Worm (Caenorhabditis elegans) whole organism, early embryonic: ENCODE results near the gene F53B1.9.

Experiments used
- B0310.2 ChIP-seq: sonication (generic microtip); optimal IDR thresholded peaks from 2 replicates; lab custom pipeline; 2016; ENCODE audit warnings: mild to moderate bottlenecking, missing genetic modification characterization, missing compliant biosample characterization
- F13C5.2 ChIP-seq: sonication (generic microtip); optimal IDR thresholded peaks from 2 replicates; lab custom pipeline; 2017; ENCODE audit warnings: mild to moderate bottlenecking, missing genetic modification characterization, inconsistent platforms, missing compliant biosample characterization
- aly-1 ChIP-seq: sonication (generic microtip); optimal IDR thresholded peaks from 2 replicates; lab custom pipeline; 2016; ENCODE audit warnings: missing genetic modification characterization, missing compliant biosample characterization
- ama-1 ChIP-seq: fragments of 150-350 bp; optimal IDR thresholded peaks from 2 replicates; lab custom pipeline; 2014
- ceh-13 ChIP-seq: fragments of 200-800 bp; sonication (Bioruptor generic); optimal IDR thresholded peaks from 2 replicates; lab custom pipeline; 2018; ENCODE audit warnings: mild to moderate bottlenecking, missing genetic modification characterization, missing compliant biosample characterization
- ceh-36 ChIP-seq: sonication (generic microtip); optimal IDR thresholded peaks from 2 replicates; lab custom pipeline; 2016; ENCODE audit warnings: missing genetic modification characterization, inconsistent platforms, missing compliant biosample characterization
- ets-7 ChIP-seq: sonication (generic microtip); optimal IDR thresholded peaks from 2 replicates; lab custom pipeline; 2016; ENCODE audit warnings: missing genotype, missing genetic modification characterization, missing compliant biosample characterization
- flt-1 ChIP-seq: fragments of 200-800 bp; sonication (Bioruptor generic); IDR thresholded peaks from 2 replicates; pipeline ENCODE4 v1.3.6; 2022; ENCODE audit warnings: missing genetic modification characterization, missing compliant biosample characterization
- hmbx-1 ChIP-seq: sonication (generic microtip); optimal IDR thresholded peaks from 2 replicates; lab custom pipeline; 2016; ENCODE audit warnings: mild to moderate bottlenecking, missing genetic modification characterization, missing compliant biosample characterization
- hmg-4 ChIP-seq: fragments of 200-800 bp; sonication (Bioruptor generic); optimal IDR thresholded peaks from 2 replicates; lab custom pipeline; 2018; ENCODE audit warnings: mild to moderate bottlenecking, missing genetic modification characterization, missing compliant biosample characterization
- hnd-1 ChIP-seq: sonication (generic microtip); optimal IDR thresholded peaks from 2 replicates; lab custom pipeline; 2016; ENCODE audit warnings: missing genetic modification characterization, missing compliant biosample characterization
- pes-1 ChIP-seq: fragments of 200-800 bp; sonication (Bioruptor generic); IDR thresholded peaks from 2 replicates; pipeline ENCODE4 v1.3.6; 2022; ENCODE audit warnings: missing genetic modification reagents, missing genetic modification characterization, missing compliant biosample characterization
- scrt-1 ChIP-seq: fragments of 200-800 bp; sonication (Bioruptor generic); IDR thresholded peaks from 2 replicates; pipeline ENCODE4 v1.3.6; 2022; ENCODE audit warnings: missing genetic modification characterization, missing compliant biosample characterization
- sea-1 ChIP-seq: fragments of 200-800 bp; sonication (Bioruptor generic); conservative IDR thresholded peaks from 2 replicates; pipeline ENCODE4 v1.3.6; 2022; ENCODE audit warnings: missing genetic modification characterization, missing compliant biosample characterization
- tbx-11 ChIP-seq: fragments of 200-800 bp; sonication (Bioruptor generic); IDR thresholded peaks from 2 replicates; pipeline ENCODE4 v1.3.6; 2022; ENCODE audit warnings: missing genetic modification characterization, missing compliant biosample characterization
- tbx-37 ChIP-seq: fragments of 200-800 bp; sonication (Bioruptor generic); conservative IDR thresholded peaks from 2 replicates; pipeline ENCODE4 v1.3.6; 2022; ENCODE audit warnings: missing genetic modification reagents, missing genetic modification characterization, missing compliant biosample characterization
- tra-4 ChIP-seq: sonication (generic microtip); optimal IDR thresholded peaks from 2 replicates; lab custom pipeline; 2017; ENCODE audit warnings: missing genetic modification characterization, missing compliant biosample characterization

The F53B1.9 gene

DNA sequence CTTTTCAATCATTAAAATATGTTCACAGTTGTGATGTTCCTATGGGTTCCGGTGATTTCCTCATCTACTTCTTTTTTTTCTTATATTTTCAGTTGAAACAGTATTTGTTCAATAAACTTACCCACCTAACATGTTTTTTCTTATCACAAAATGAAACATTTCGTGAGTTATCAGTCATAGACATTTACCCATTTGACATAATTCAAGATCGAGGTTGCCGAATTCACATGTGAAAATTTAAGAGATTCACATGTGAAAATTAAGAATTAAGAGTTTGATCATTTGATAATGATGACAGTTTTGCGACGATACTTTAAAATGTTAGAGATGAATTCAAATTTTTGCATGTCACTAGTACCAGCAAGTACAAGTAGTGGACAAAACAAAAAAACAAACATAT is 24.2 kb downstream of the F53B1.9 start:
- TF ChIP-seq hmg-4 (GFP tag; lab: Kevin White, UChicago) (no peak), hmbx-1 (tag; lab: Kevin White, UChicago) (no peak), ceh-36 (tag; lab: Kevin White, UChicago) (no peak), ama-1 (lab: Kevin White, UChicago) (no peak)

DNA sequence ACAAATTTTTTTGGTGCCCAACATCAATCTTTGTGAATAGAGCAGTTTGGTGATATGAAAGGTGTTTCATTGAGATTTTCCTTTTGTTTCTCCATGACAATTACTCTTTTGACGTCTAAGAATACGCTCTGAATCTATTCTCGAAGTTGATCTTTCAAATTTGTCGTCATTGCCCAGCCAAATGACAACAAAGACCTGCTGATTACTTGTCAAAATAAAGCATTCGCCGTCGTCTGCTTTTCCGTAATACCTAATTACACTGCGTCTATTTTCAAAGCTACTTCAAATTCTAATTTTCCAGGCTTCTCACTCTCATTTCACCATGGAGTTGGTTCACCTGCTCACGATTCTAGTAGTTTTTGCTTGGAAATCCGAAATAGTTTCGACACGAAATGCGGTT is 26.3 kb downstream of the F53B1.9 start, which contains the start of gene F53B1.3:
F53B1.3 (plus strand) TSS at position 301 of the 400 bp plus-strand sequence.
- TF ChIP-seq ceh-36 (tag; lab: Kevin White, UChicago): no peak
- no peak for TF ChIP-seq F13C5.2 (tag; lab: Kevin White, UChicago)
- TF ChIP-seq B0310.2 (tag; lab: Kevin White, UChicago): no peak
- no peak for TF ChIP-seq scrt-1 (GFP tag; lab: Robert Waterston, UW)
- no peak for TF ChIP-seq sea-1 (GFP tag; lab: Robert Waterston, UW)
- no peak for TF ChIP-seq ceh-13 (GFP tag; lab: Kevin White, UChicago)
- no peak for TF ChIP-seq hmg-4 (GFP tag; lab: Kevin White, UChicago)
- TF ChIP-seq aly-1 (tag; lab: Kevin White, UChicago): no peak
- TF ChIP-seq ets-7 (tag; lab: Kevin White, UChicago): no peak
- no peak for TF ChIP-seq tra-4 (tag; lab: Kevin White, UChicago)
- no peak for TF ChIP-seq tbx-37 (GFP tag; lab: Robert Waterston, UW)
- no peak for TF ChIP-seq hnd-1 (tag; lab: Kevin White, UChicago)
- TF ChIP-seq flt-1 (GFP tag; lab: Robert Waterston, UW): no peak
- no peak for TF ChIP-seq tbx-11 (GFP tag; lab: Robert Waterston, UW)
- no peak for TF ChIP-seq hmbx-1 (tag; lab: Kevin White, UChicago)
- TF ChIP-seq pes-1 (GFP tag; lab: Robert Waterston, UW): no peak
- TF ChIP-seq ama-1 (lab: Kevin White, UChicago): no peak

DNA sequence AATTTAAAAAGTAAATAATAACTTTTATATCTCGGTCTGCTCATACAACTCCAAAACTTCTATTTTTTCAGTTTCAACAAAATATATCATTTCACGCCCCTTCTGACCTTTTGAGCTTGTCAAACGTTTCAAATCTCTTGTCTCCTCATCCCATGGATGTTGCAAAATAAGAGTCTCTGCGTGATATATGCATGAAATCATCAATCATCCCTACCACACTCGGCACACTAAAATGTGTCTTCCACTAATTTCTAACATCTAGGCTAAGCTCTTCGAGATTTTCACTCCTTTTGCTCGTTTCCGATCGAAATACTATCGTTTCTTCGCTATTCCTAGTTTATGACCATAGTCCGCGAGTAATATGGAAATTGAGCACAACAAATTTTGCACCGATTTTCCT is 32.6 kb downstream of the F53B1.9 start:
- no peak for TF ChIP-seq pes-1 (GFP tag; lab: Robert Waterston, UW)
- no peak for TF ChIP-seq hnd-1 (tag; lab: Kevin White, UChicago)
- TF ChIP-seq ets-7 (tag; lab: Kevin White, UChicago): no peak

DNA sequence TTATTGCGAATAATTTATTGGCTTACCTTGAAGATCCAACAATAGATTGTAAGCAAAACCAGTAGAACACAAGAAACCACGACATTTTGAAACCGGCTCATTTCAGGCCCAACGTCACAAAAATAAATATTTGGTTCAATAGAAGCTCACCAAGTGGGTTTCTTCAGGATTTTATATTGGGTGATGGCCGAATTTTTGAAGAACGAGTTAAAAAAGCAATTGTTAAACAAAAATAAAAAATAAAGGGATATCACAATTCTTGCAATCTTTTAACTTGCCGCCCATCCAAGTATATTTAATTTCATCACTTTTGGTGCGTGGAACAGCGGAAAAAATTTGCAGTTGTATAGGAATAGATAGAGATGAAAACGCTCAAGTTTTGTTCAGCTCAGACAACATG is 34.8 kb downstream of the F53B1.9 start, which contains the start of gene T21D9.2:
T21D9.2 (minus strand) TSS at position 101 of the 400 bp plus-strand sequence.
- TF ChIP-seq tra-4 (tag; lab: Kevin White, UChicago): no peak
- no peak for TF ChIP-seq scrt-1 (GFP tag; lab: Robert Waterston, UW)
- TF ChIP-seq B0310.2 (tag; lab: Kevin White, UChicago): no peak
- TF ChIP-seq sea-1 (GFP tag; lab: Robert Waterston, UW): no peak
- TF ChIP-seq hmbx-1 (tag; lab: Kevin White, UChicago): no peak
- TF ChIP-seq hnd-1 (tag; lab: Kevin White, UChicago): no peak
- no peak for TF ChIP-seq ceh-13 (GFP tag; lab: Kevin White, UChicago)
- TF ChIP-seq hmg-4 (GFP tag; lab: Kevin White, UChicago): no peak
- no peak for TF ChIP-seq F13C5.2 (tag; lab: Kevin White, UChicago)
- TF ChIP-seq aly-1 (tag; lab: Kevin White, UChicago): no peak
- no peak for TF ChIP-seq flt-1 (GFP tag; lab: Robert Waterston, UW)
- TF ChIP-seq ceh-36 (tag; lab: Kevin White, UChicago): no peak
- TF ChIP-seq ets-7 (tag; lab: Kevin White, UChicago): no peak

DNA sequence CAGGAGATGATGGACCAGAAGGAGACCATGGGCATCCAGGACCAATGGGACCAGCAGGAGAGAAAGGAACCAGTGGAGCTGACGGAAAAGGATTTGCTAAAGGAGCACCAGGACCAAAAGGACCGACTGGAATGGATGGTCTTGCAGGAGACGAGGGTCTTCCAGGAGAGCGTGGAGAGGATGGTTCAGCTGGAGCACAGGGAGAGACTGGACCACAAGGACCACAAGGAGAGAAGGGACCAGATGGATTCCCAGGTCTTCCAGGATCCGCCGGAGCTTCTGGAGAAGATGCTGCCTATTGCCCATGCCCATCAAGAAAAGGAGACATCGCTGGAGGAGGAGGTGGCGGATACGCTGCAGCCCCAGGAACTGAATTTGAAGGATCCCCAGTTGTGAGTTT is 37.5 kb downstream of the F53B1.9 start:
- TF ChIP-seq hmbx-1 (tag; lab: Kevin White, UChicago): no peak
- no peak for TF ChIP-seq F13C5.2 (tag; lab: Kevin White, UChicago)
- TF ChIP-seq B0310.2 (tag; lab: Kevin White, UChicago): no peak
- no peak for TF ChIP-seq tbx-11 (GFP tag; lab: Robert Waterston, UW)
- no peak for TF ChIP-seq pes-1 (GFP tag; lab: Robert Waterston, UW)
- no peak for TF ChIP-seq tra-4 (tag; lab: Kevin White, UChicago)
- TF ChIP-seq flt-1 (GFP tag; lab: Robert Waterston, UW): no peak
- TF ChIP-seq hnd-1 (tag; lab: Kevin White, UChicago): no peak
- TF ChIP-seq hmg-4 (GFP tag; lab: Kevin White, UChicago): no peak
- no peak for TF ChIP-seq scrt-1 (GFP tag; lab: Robert Waterston, UW)
- no peak for TF ChIP-seq ceh-13 (GFP tag; lab: Kevin White, UChicago)
- TF ChIP-seq tbx-37 (GFP tag; lab: Robert Waterston, UW): no peak
- no peak for TF ChIP-seq aly-1 (tag; lab: Kevin White, UChicago)
- TF ChIP-seq sea-1 (GFP tag; lab: Robert Waterston, UW): no peak
- TF ChIP-seq ama-1 (lab: Kevin White, UChicago): no peak
- no peak for TF ChIP-seq ceh-36 (tag; lab: Kevin White, UChicago)
- no peak for TF ChIP-seq ets-7 (tag; lab: Kevin White, UChicago)

DNA sequence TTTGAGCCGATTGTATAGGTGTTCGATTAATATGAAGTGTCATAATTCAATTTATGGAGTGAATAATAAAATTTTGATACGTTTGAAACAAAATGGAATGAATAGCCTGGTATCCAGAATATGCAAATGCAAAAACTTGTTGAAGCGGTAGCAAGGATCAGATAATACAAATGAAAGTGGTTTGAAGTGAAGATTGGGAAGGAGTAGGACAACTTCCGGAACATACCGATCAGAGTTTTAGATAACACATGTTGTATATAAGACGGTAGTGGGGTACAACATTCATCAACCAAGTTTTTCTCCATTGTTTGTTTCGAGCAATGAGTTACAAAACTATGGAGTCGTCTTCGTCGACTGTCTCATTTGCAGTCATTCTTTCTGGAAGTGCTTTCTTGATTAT is 38.5 kb downstream of the F53B1.9 start, which contains the start of gene col-164:
col-164 (plus strand) TSS at position 301 of the 400 bp plus-strand sequence.
- TF ChIP-seq ama-1 (lab: Kevin White, UChicago): no peak
- TF ChIP-seq hnd-1 (tag; lab: Kevin White, UChicago): no peak
- TF ChIP-seq ceh-36 (tag; lab: Kevin White, UChicago): no peak
- TF ChIP-seq tbx-11 (GFP tag; lab: Robert Waterston, UW): no peak
- TF ChIP-seq pes-1 (GFP tag; lab: Robert Waterston, UW): no peak
- no peak for TF ChIP-seq aly-1 (tag; lab: Kevin White, UChicago)

DNA sequence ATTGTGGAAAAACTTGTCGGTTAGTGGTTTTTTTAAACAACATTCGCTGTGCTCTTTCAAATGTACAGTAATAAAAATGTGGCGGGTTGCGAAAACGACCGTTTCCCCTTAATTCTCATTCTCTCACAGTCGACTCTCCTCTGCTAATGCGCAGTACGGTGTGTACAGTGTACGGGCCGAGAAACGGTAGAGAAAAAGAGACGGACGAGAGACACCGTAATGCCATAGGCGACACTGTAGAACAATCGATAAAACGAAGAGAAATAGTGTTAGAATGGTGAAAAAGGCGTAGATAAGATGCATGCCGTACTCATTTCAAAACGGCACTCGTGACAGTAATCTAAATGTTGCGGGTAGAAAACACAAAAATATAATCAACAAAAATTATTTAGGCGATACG is 41.2 kb downstream of the F53B1.9 start:
- TF ChIP-seq F13C5.2 (tag; lab: Kevin White, UChicago): no peak
- TF ChIP-seq ceh-36 (tag; lab: Kevin White, UChicago): no peak
- TF ChIP-seq tbx-11 (GFP tag; lab: Robert Waterston, UW): no peak
- TF ChIP-seq B0310.2 (tag; lab: Kevin White, UChicago): no peak
- no peak for TF ChIP-seq sea-1 (GFP tag; lab: Robert Waterston, UW)
- no peak for TF ChIP-seq hmbx-1 (tag; lab: Kevin White, UChicago)
- no peak for TF ChIP-seq hmg-4 (GFP tag; lab: Kevin White, UChicago)
- no peak for TF ChIP-seq hnd-1 (tag; lab: Kevin White, UChicago)
- TF ChIP-seq ets-7 (tag; lab: Kevin White, UChicago): no peak
- TF ChIP-seq tbx-37 (GFP tag; lab: Robert Waterston, UW): no peak
- TF ChIP-seq ama-1 (lab: Kevin White, UChicago): no peak
- no peak for TF ChIP-seq pes-1 (GFP tag; lab: Robert Waterston, UW)
- TF ChIP-seq ceh-13 (GFP tag; lab: Kevin White, UChicago): no peak
- TF ChIP-seq tra-4 (tag; lab: Kevin White, UChicago): no peak
- no peak for TF ChIP-seq flt-1 (GFP tag; lab: Robert Waterston, UW)
- TF ChIP-seq aly-1 (tag; lab: Kevin White, UChicago): no peak
- TF ChIP-seq scrt-1 (GFP tag; lab: Robert Waterston, UW): no peak
